Fruit fly (Drosophila melanogaster): ENCODE results near the gene Ugt37D1.
A peak's percentile ranks its signal among the peaks of the same experiment; 100 is the strongest.

dm6 chr2L:16837672-16838071 is 38.8 kb downstream of the Ugt37D1 start, which contains the start of the genes SclA and SclB:
- TF ChIP-seq kay (GFP tag; ENCODE audit: borderline replicate concordance): peak; percentile 1
- no peak for TF ChIP-seq CG12768 (GFP tag; optimal IDR thresholded peaks at IDR 0.05)
- no peak for TF ChIP-seq CG11617 (GFP tag; optimal IDR thresholded peaks at IDR 0.05)
- no peak for TF ChIP-seq Hr96 (GFP tag; optimal IDR thresholded peaks at IDR 0.05)
- TF ChIP-seq CG14711 (tag; optimal IDR thresholded peaks at IDR 0.05): no peak
- no peak for TF ChIP-seq CG7101 (tag; optimal IDR thresholded peaks at IDR 0.05)

Data from whole organism, adult.